Worm (Caenorhabditis elegans) whole organism, L3 larva: ENCODE measurements around the gene F07H5.10.

ENCODE experiments used
- R02D3.7 ChIP-seq: fragments of 150-350 bp; optimal IDR thresholded peaks from 2 replicates; lab custom pipeline; 2014; ENCODE audit warnings: missing biosample characterization, missing genetic modification characterization
- ZK546.5 ChIP-seq: sonication (generic microtip); optimal IDR thresholded peaks from 2 replicates; lab custom pipeline; 2017; ENCODE audit warnings: missing biosample characterization, missing genetic modification characterization
- aly-2 ChIP-seq: fragments of 150-350 bp; optimal IDR thresholded peaks from 2 replicates; lab custom pipeline; 2014; ENCODE audit warnings: missing biosample characterization, missing genetic modification characterization
- ama-1 ChIP-seq: fragments of 150-350 bp; optimal IDR thresholded peaks from 2 replicates; lab custom pipeline; 2018
- ceh-16 ChIP-seq: sonication (generic microtip); optimal IDR thresholded peaks from 2 replicates; lab custom pipeline; 2017; ENCODE audit warnings: missing biosample characterization, missing genetic modification characterization
- ceh-28 ChIP-seq: fragments of 150-350 bp; optimal IDR thresholded peaks from 2 replicates; lab custom pipeline; 2014; ENCODE audit warnings: missing biosample characterization, missing genetic modification reagents, missing genetic modification characterization
- ceh-82 ChIP-seq: fragments of 150-350 bp; optimal IDR thresholded peaks from 2 replicates; lab custom pipeline; 2014; ENCODE audit warnings: missing biosample characterization, missing genetic modification characterization
- ceh-9 ChIP-seq: sonication (generic microtip); optimal IDR thresholded peaks from 2 replicates; lab custom pipeline; 2018; ENCODE audit warnings: missing biosample characterization, missing genetic modification characterization
- daf-12 ChIP-seq: fragments of 150-350 bp; optimal IDR thresholded peaks from 2 replicates; lab custom pipeline; 2014; ENCODE audit warnings: missing biosample characterization, missing genetic modification reagents, missing genetic modification characterization
- egl-27 ChIP-seq: sonication (generic microtip); optimal IDR thresholded peaks from 4 replicates; lab custom pipeline; 2017; ENCODE audit warnings: missing biosample characterization, missing genetic modification reagents, missing genetic modification characterization
- egl-5 ChIP-seq: fragments of 150-350 bp; optimal IDR thresholded peaks from 2 replicates; lab custom pipeline; 2017; ENCODE audit warnings: missing biosample characterization, missing genetic modification reagents, missing genetic modification characterization, inconsistent platforms
- elt-1 ChIP-seq: fragments of 150-350 bp; optimal IDR thresholded peaks from 2 replicates; lab custom pipeline; 2014; ENCODE audit warnings: missing biosample characterization, missing genetic modification characterization
- elt-2 ChIP-seq: sonication (generic microtip); optimal IDR thresholded peaks from 2 replicates; lab custom pipeline; 2016; ENCODE audit warnings: missing genetic modification reagents, mild to moderate bottlenecking, missing genetic modification characterization, missing compliant biosample characterization
- elt-3 ChIP-seq, 3 experiments: fragments of 150-350 bp in 1 of 3; sonication (generic microtip) in 2 of 3; optimal IDR thresholded peaks; 2 replicates in 2 of 3; 4 replicates in 1 of 3; lab custom pipeline; 2014 to 2017; ENCODE audit warnings: missing biosample characterization in 3 of 3, missing genetic modification characterization in 3 of 3
- eor-1 ChIP-seq, 2 experiments: fragments of 150-350 bp; optimal IDR thresholded peaks; 2 replicates each; lab custom pipeline; 2014 to 2018; ENCODE audit warnings: missing biosample characterization in 2 of 2, missing genetic modification characterization in 2 of 2
- fkh-10 ChIP-seq: sonication (generic microtip); optimal IDR thresholded peaks from 2 replicates; lab custom pipeline; 2017; ENCODE audit warnings: missing biosample characterization, missing genetic modification reagents, missing genetic modification characterization
- fkh-2 ChIP-seq: fragments of 150-350 bp; optimal IDR thresholded peaks from 2 replicates; lab custom pipeline; 2014; ENCODE audit warnings: missing biosample characterization, missing genetic modification reagents, missing genetic modification characterization
- fos-1 ChIP-seq: fragments of 150-350 bp; optimal IDR thresholded peaks from 2 replicates; lab custom pipeline; 2014; ENCODE audit warnings: missing biosample characterization, missing genetic modification characterization
- hmg-11 ChIP-seq: sonication (generic microtip); optimal IDR thresholded peaks from 2 replicates; lab custom pipeline; 2016; ENCODE audit warnings: missing genetic modification characterization, missing compliant biosample characterization
- jun-1 ChIP-seq: fragments of 150-350 bp; optimal IDR thresholded peaks from 2 replicates; lab custom pipeline; 2014; ENCODE audit warnings: missing biosample characterization, missing genetic modification reagents, missing genetic modification characterization
- lin-15B ChIP-seq: fragments of 150-350 bp; optimal IDR thresholded peaks from 2 replicates; lab custom pipeline; 2014; ENCODE audit warnings: missing biosample characterization, missing genetic modification characterization
- lin-39 ChIP-seq: fragments of 150-350 bp; optimal IDR thresholded peaks from 2 replicates; lab custom pipeline; 2018; ENCODE audit warnings: missing biosample characterization, missing genetic modification reagents, missing genetic modification characterization
- lsy-12 ChIP-seq: sonication (generic microtip); optimal IDR thresholded peaks from 2 replicates; lab custom pipeline; 2016; ENCODE audit warnings: mild to moderate bottlenecking, missing genetic modification characterization, missing compliant biosample characterization
- mdl-1 ChIP-seq: fragments of 150-350 bp; optimal IDR thresholded peaks from 2 replicates; lab custom pipeline; 2014; ENCODE audit warnings: missing biosample characterization, missing genetic modification characterization
- mml-1 ChIP-seq: fragments of 150-350 bp; sonication (generic microtip); optimal IDR thresholded peaks from 3 replicates; lab custom pipeline; 2014; ENCODE audit warnings: missing biosample characterization, missing genetic modification characterization
- nfya-1 ChIP-seq: sonication (generic microtip); optimal IDR thresholded peaks from 2 replicates; lab custom pipeline; 2017; ENCODE audit warnings: missing genetic modification characterization, mild to moderate bottlenecking, missing compliant biosample characterization, antibody characterized with exemption, moderate library complexity; ENCODE audit not compliant: insufficient read depth
- nhr-11 ChIP-seq: fragments of 150-350 bp; optimal IDR thresholded peaks from 2 replicates; lab custom pipeline; 2014; ENCODE audit warnings: missing biosample characterization, missing genetic modification characterization
- nhr-12 ChIP-seq: fragments of 150-350 bp; optimal IDR thresholded peaks from 2 replicates; lab custom pipeline; 2014; ENCODE audit warnings: missing biosample characterization, missing genetic modification characterization
- nhr-23 ChIP-seq: fragments of 150-350 bp; optimal IDR thresholded peaks from 2 replicates; lab custom pipeline; 2014; ENCODE audit warnings: missing biosample characterization, missing genetic modification reagents, missing genetic modification characterization
- nhr-237 ChIP-seq: fragments of 150-350 bp; optimal IDR thresholded peaks from 2 replicates; lab custom pipeline; 2014; ENCODE audit warnings: missing biosample characterization, missing genetic modification characterization
- nhr-25 ChIP-seq: sonication (generic microtip); optimal IDR thresholded peaks from 2 replicates; lab custom pipeline; 2017; ENCODE audit warnings: missing biosample characterization, missing genetic modification characterization
- nhr-28 ChIP-seq: fragments of 150-350 bp; optimal IDR thresholded peaks from 2 replicates; lab custom pipeline; 2014; ENCODE audit warnings: missing biosample characterization, missing genetic modification characterization
- nhr-43 ChIP-seq: sonication (generic microtip); optimal IDR thresholded peaks from 2 replicates; lab custom pipeline; 2016; ENCODE audit warnings: mild to moderate bottlenecking, missing genetic modification characterization, missing compliant biosample characterization; ENCODE audit not compliant: poor library complexity, severe bottlenecking
- nhr-67 ChIP-seq: fragments of 150-350 bp; optimal IDR thresholded peaks from 2 replicates; lab custom pipeline; 2014; ENCODE audit warnings: missing biosample characterization, missing genetic modification characterization
- nhr-76 ChIP-seq: fragments of 150-350 bp; sonication (generic microtip); optimal IDR thresholded peaks from 5 replicates; lab custom pipeline; 2014; ENCODE audit warnings: missing biosample characterization, missing genetic modification characterization
- nhr-77 ChIP-seq: fragments of 150-350 bp; optimal IDR thresholded peaks from 2 replicates; lab custom pipeline; 2014; ENCODE audit warnings: missing biosample characterization, missing genetic modification characterization
- pha-4 ChIP-seq: fragments of 150-350 bp; optimal IDR thresholded peaks from 2 replicates; lab custom pipeline; 2014; ENCODE audit warnings: missing biosample characterization, missing genetic modification reagents, missing genetic modification characterization
- pqm-1 ChIP-seq: fragments of 150-350 bp; optimal IDR thresholded peaks from 2 replicates; lab custom pipeline; 2017; ENCODE audit warnings: missing biosample characterization, missing genetic modification characterization, inconsistent platforms
- sea-2 ChIP-seq: fragments of 150-350 bp; sonication (generic microtip); optimal IDR thresholded peaks from 4 replicates; lab custom pipeline; 2014; ENCODE audit warnings: missing biosample characterization, missing genetic modification reagents, missing genetic modification characterization
- skn-1 ChIP-seq: fragments of 150-350 bp; optimal IDR thresholded peaks from 2 replicates; lab custom pipeline; 2014; ENCODE audit warnings: missing biosample characterization, missing genetic modification characterization
- snpc-4 ChIP-seq: fragments of 150-350 bp; optimal IDR thresholded peaks from 2 replicates; lab custom pipeline; 2014; ENCODE audit warnings: missing biosample characterization, missing genetic modification characterization
- tbx-2 ChIP-seq: sonication (generic microtip); optimal IDR thresholded peaks from 2 replicates; lab custom pipeline; 2016; ENCODE audit warnings: mild to moderate bottlenecking, missing genetic modification characterization, missing compliant biosample characterization
- unc-39 ChIP-seq: sonication (generic microtip); optimal IDR thresholded peaks from 4 replicates; lab custom pipeline; 2017; ENCODE audit warnings: missing biosample characterization, missing genetic modification characterization
- unc-62 ChIP-seq: fragments of 150-350 bp; sonication (generic microtip); optimal IDR thresholded peaks from 4 replicates; lab custom pipeline; 2014; ENCODE audit warnings: missing biosample characterization, missing genetic modification reagents, missing genetic modification characterization
- zag-1 ChIP-seq: fragments of 150-350 bp; optimal IDR thresholded peaks from 2 replicates; lab custom pipeline; 2014; ENCODE audit warnings: missing biosample characterization, missing genetic modification characterization
- ztf-11 ChIP-seq: fragments of 150-350 bp; optimal IDR thresholded peaks from 2 replicates; lab custom pipeline; 2014; ENCODE audit warnings: missing biosample characterization, missing genetic modification characterization
- ztf-4 ChIP-seq: fragments of 150-350 bp; optimal IDR thresholded peaks from 2 replicates; lab custom pipeline; 2014; ENCODE audit warnings: missing biosample characterization, missing genetic modification characterization

Gene F07H5.10

DNA sequence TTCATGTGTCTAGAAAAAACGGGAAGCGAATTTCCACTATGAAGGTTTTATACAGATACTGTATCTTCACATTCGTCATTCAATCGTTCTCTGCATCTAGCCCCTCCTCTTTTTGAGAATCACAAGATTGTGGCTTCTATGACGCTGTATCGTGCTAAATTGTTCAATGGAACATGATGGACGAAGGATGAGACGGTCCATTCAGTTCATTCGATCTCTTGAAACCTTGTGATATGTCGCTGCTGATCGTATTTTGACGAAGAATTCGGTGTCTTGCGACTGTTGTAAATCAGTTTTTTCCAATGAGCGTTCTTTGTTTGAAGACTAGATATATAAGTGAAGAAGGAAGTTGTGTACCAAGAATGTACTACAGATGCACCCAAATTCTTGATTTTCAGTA, 5.3 kb upstream of the F07H5.10 start:
- TF ChIP-seq nhr-11 (tag; lab: Kevin White, UChicago) (peak; percentile 30), nhr-28 (tag; lab: Kevin White, UChicago) (no peak), unc-62 (GFP tag; lab: Kevin White, UChicago) (no peak), elt-2 (tag; lab: Kevin White, UChicago) (no peak), lin-15B (no peak), nhr-76 (tag; lab: Kevin White, UChicago) (peak; percentile 30), nhr-43 (tag; lab: Kevin White, UChicago) (peak; percentile 98), hmg-11 (tag; lab: Kevin White, UChicago) (no peak), pha-4 (no peak), jun-1 (tag; lab: Kevin White, UChicago) (peak; percentile 61), ztf-4 (tag; lab: Kevin White, UChicago) (no peak), ama-1 (lab: Kevin White, UChicago) (no peak), fos-1 (no peak), lin-39 (peak; percentile 22), elt-3 (tag; optimal IDR thresholded peaks at IDR 0.05; lab: Kevin White, UChicago) (peak in 2 of 3 experiments; percentile 60 to 88), mdl-1 (tag; lab: Kevin White, UChicago) (no peak), nhr-237 (no peak), elt-1 (peak; percentile 55), snpc-4 (tag; lab: Kevin White, UChicago) (no peak), tbx-2 (tag; lab: Kevin White, UChicago) (no peak), sea-2 (GFP tag; lab: Kevin White, UChicago) (no peak), egl-27 (tag; lab: Kevin White, UChicago) (no peak), fkh-2 (no peak), ztf-11 (no peak), zag-1 (tag; lab: Kevin White, UChicago) (no peak), ceh-16 (tag; lab: Kevin White, UChicago) (no peak), nhr-67 (tag; lab: Kevin White, UChicago) (no peak), eor-1 (tag; optimal IDR thresholded peaks at IDR 0.05; lab: Kevin White, UChicago) (no peak), daf-12 (tag; lab: Kevin White, UChicago) (no peak), nfya-1 (tag; lab: Kevin White, UChicago) (peak; percentile 21), unc-39 (tag; lab: Kevin White, UChicago) (no peak), aly-2 (no peak), skn-1 (tag; lab: Kevin White, UChicago) (no peak), nhr-77 (tag; lab: Kevin White, UChicago) (no peak), lsy-12 (no peak), pqm-1 (tag; lab: Kevin White, UChicago) (no peak), ceh-28 (peak; percentile 27), mml-1 (tag; lab: Kevin White, UChicago) (no peak), nhr-12 (tag; lab: Kevin White, UChicago) (no peak), R02D3.7 (no peak), egl-5 (tag; lab: Kevin White, UChicago) (no peak), nhr-23 (tag; lab: Kevin White, UChicago) (peak; percentile 86), ZK546.5 (tag; lab: Kevin White, UChicago) (no peak), ceh-9 (tag; lab: Kevin White, UChicago) (no peak), ceh-82 (tag; lab: Kevin White, UChicago) (no peak), nhr-25 (tag; lab: Kevin White, UChicago) (peak; percentile 73), fkh-10 (no peak)
- TF ChIP-seq, all 47 proteins: peak for 11

- TF ChIP-seq tbx-2 (tag; lab: Kevin White, UChicago) (no peak), ceh-16 (tag; lab: Kevin White, UChicago) (no peak), aly-2 (no peak), mdl-1 (tag; lab: Kevin White, UChicago) (no peak), ztf-11 (no peak), pha-4 (no peak), elt-3 (tag; optimal IDR thresholded peaks at IDR 0.05; lab: Kevin White, UChicago) (no peak), nhr-11 (tag; lab: Kevin White, UChicago) (no peak), nhr-43 (tag; lab: Kevin White, UChicago) (no peak), elt-2 (tag; lab: Kevin White, UChicago) (no peak), ZK546.5 (tag; lab: Kevin White, UChicago) (no peak), fkh-2 (no peak), lin-15B (no peak)
Observed at ce11 chrII:8812346-8812745, 4.0 kb upstream of the F07H5.10 start.
